Worm (Caenorhabditis elegans) whole organism, midembryonic: Measurements from ENCODE around the gene Y38F1A.8.

Experiments used
- T22C8.4 ChIP-seq: fragments of 200-800 bp; sonication (Bioruptor generic); IDR thresholded peaks from 2 replicates; pipeline ENCODE4 v1.3.6; 2022; ENCODE audit warnings: missing genetic modification characterization, missing compliant biosample characterization
- flt-1 ChIP-seq: fragments of 200-800 bp; sonication (Bioruptor generic); IDR thresholded peaks from 2 replicates; pipeline ENCODE4 v1.3.6; 2022; ENCODE audit warnings: missing genetic modification characterization, missing compliant biosample characterization
- klf-2 ChIP-seq: fragments of 200-800 bp; sonication (Bioruptor generic); conservative IDR thresholded peaks from 2 replicates; pipeline ENCODE4 v1.3.6; 2022; ENCODE audit warnings: missing genetic modification reagents, missing genetic modification characterization, missing compliant biosample characterization
- med-1 ChIP-seq: sonication (generic microtip); optimal IDR thresholded peaks from 2 replicates; lab custom pipeline; 2017; ENCODE audit warnings: missing genetic modification characterization, mild to moderate bottlenecking, missing compliant biosample characterization, antibody characterized with exemption, missing genetic modification reagents; ENCODE audit not compliant: insufficient read depth
- ref-1 ChIP-seq: fragments of 200-800 bp; sonication (Bioruptor generic); conservative IDR thresholded peaks from 2 replicates; pipeline ENCODE4 v1.3.6; 2022; ENCODE audit warnings: missing genetic modification reagents, missing genetic modification characterization, missing compliant biosample characterization
- tab-1 ChIP-seq: fragments of 200-800 bp; sonication (Bioruptor generic); IDR thresholded peaks from 2 replicates; pipeline ENCODE4 v1.3.6; 2022; ENCODE audit warnings: missing genetic modification characterization, missing compliant biosample characterization
- ztf-23 ChIP-seq: fragments of 200-800 bp; sonication (Bioruptor generic); IDR thresholded peaks from 2 replicates; pipeline ENCODE4 v1.3.6; 2022; ENCODE audit warnings: missing genetic modification reagents, missing genetic modification characterization, missing compliant biosample characterization
- ztf-29 ChIP-seq: fragments of 200-800 bp; sonication (Bioruptor generic); IDR thresholded peaks from 2 replicates; pipeline ENCODE4 v1.3.6; 2022; ENCODE audit warnings: missing genetic modification reagents, missing genetic modification characterization, missing compliant biosample characterization

DNA sequence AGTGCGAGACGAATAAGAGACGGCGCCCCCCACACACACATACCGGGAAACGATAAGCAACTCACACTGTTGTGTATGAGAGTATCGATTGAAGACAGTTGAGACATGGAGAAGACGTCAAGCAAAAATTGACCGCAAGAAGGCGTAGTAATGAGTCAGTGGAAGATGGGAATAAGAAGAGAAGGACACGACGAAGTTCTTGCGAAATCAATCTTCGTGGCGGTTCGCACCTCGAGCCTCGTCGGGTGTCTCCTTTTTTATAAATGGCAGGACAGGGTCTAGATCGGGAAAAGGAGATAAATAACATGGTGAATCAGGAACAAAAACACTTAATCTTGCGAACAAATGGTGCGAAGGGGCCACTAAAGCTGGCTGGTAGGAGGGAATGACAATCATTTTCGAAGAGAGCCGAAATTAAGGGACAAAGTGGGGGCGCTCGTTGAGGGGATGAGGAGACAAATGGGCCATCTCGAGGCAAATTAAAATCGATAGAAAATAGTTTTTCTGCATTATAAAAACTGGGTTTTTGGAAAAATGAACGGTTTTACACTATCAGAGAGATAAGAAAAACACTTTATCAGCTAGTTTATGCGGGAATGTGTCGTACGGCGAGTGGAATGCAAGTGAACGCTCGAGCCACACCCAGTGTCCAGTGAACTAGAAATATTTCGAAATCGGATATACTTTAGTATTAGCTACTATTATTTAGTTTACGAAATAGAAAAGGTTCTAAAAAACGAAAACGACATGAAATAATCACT lies 28.8 kb upstream of the Y38F1A.8 start:
- TF ChIP-seq med-1: no peak
- no peak for TF ChIP-seq ztf-29 (GFP tag; lab: Robert Waterston, UW)
- no peak for TF ChIP-seq ref-1
- no peak for TF ChIP-seq tab-1 (GFP tag; lab: Robert Waterston, UW)
- no peak for TF ChIP-seq klf-2
- no peak for TF ChIP-seq flt-1 (GFP tag; lab: Robert Waterston, UW)
- no peak for TF ChIP-seq T22C8.4 (GFP tag; lab: Robert Waterston, UW)
- no peak for TF ChIP-seq ztf-23
